Worm (Caenorhabditis elegans) whole organism, L1 larva: ENCODE data around the gene F20A1.8.

Experiments
- C04F5.9 ChIP-seq: sonication (generic microtip); optimal IDR thresholded peaks from 2 replicates; lab custom pipeline; 2016; ENCODE audit warnings: missing genetic modification characterization, missing compliant biosample characterization
- C16A3.4 ChIP-seq: fragments of 150-350 bp; optimal IDR thresholded peaks from 2 replicates; lab custom pipeline; 2014; ENCODE audit warnings: missing biosample characterization, missing genetic modification characterization
- C34B4.2 ChIP-seq: sonication (generic microtip); optimal IDR thresholded peaks from 2 replicates; lab custom pipeline; 2017; ENCODE audit warnings: mild to moderate bottlenecking, missing genetic modification characterization, missing compliant biosample characterization
- F16B12.6 ChIP-seq: fragments of 150-350 bp; optimal IDR thresholded peaks from 2 replicates; lab custom pipeline; 2014; ENCODE audit warnings: missing biosample characterization, missing genetic modification characterization
- Y116A8C.19 ChIP-seq: sonication (generic microtip); optimal IDR thresholded peaks from 2 replicates; lab custom pipeline; 2016; ENCODE audit warnings: missing compliant biosample characterization, missing genetic modification characterization, borderline replicate concordance
- alr-1 ChIP-seq: fragments of 200-800 bp; sonication (Bioruptor generic); optimal IDR thresholded peaks from 2 replicates; lab custom pipeline; 2018; ENCODE audit warnings: borderline replicate concordance, mild to moderate bottlenecking, missing genetic modification characterization, missing compliant biosample characterization
- ama-1 ChIP-seq: fragments of 150-350 bp; optimal IDR thresholded peaks from 2 replicates; lab custom pipeline; 2014
- ceh-63 ChIP-seq: fragments of 200-800 bp; sonication (Bioruptor generic); optimal IDR thresholded peaks from 2 replicates; lab custom pipeline; 2018; ENCODE audit warnings: mild to moderate bottlenecking, missing genetic modification characterization, missing compliant biosample characterization
- ceh-8 ChIP-seq: fragments of 200-800 bp; sonication (Bioruptor generic); optimal IDR thresholded peaks from 2 replicates; lab custom pipeline; 2018; ENCODE audit warnings: mild to moderate bottlenecking, missing genetic modification characterization, moderate library complexity, missing compliant biosample characterization
- ceh-90 ChIP-seq: sonication (generic microtip); optimal IDR thresholded peaks from 2 replicates; lab custom pipeline; 2016; ENCODE audit warnings: missing genetic modification characterization, missing compliant biosample characterization
- ces-1 ChIP-seq: fragments of 150-350 bp; optimal IDR thresholded peaks from 2 replicates; lab custom pipeline; 2014; ENCODE audit warnings: missing biosample characterization, missing genetic modification reagents, missing genetic modification characterization
- dpl-1 ChIP-seq, 3 experiments: fragments of 150-350 bp in 2 of 3; sonication (generic microtip) in 1 of 3; optimal IDR thresholded peaks; 2 replicates each; lab custom pipeline; 2014 to 2017; ENCODE audit warnings: missing biosample characterization in 3 of 3, missing genetic modification characterization in 3 of 3, missing genetic modification reagents in 3 of 3
- efl-1 ChIP-seq, 4 experiments: fragments of 150-350 bp; optimal IDR thresholded peaks in 3 of 4; peaks in 1 of 4; 1 replicate in 1 of 4; 2 replicates in 3 of 4; lab custom pipeline; 2014; ENCODE audit warnings: missing biosample characterization in 2 of 4, missing genetic modification characterization in 2 of 4, missing genetic modification reagents in 2 of 4
- egl-13 ChIP-seq: sonication (generic microtip); optimal IDR thresholded peaks from 2 replicates; lab custom pipeline; 2016; ENCODE audit warnings: missing genotype, missing genetic modification reagents, missing genetic modification characterization, missing compliant biosample characterization
- elt-2 ChIP-seq: sonication (generic microtip); optimal IDR thresholded peaks from 2 replicates; lab custom pipeline; 2016; ENCODE audit warnings: missing genetic modification characterization, mild to moderate bottlenecking, inconsistent platforms, missing compliant biosample characterization, missing genetic modification reagents
- elt-3 ChIP-seq, 6 experiments: fragments of 150-350 bp in 1 of 6; sonication (generic microtip); optimal IDR thresholded peaks; 2 replicates each; lab custom pipeline; 2017 to 2018; ENCODE audit warnings: missing biosample characterization in 6 of 6, missing genetic modification characterization in 6 of 6, inconsistent platforms in 1 of 6
- fkh-10 ChIP-seq: sonication (generic microtip); optimal IDR thresholded peaks from 2 replicates; lab custom pipeline; 2017; ENCODE audit warnings: missing biosample characterization, missing genetic modification reagents, missing genetic modification characterization
- fkh-4 ChIP-seq: sonication (generic microtip); optimal IDR thresholded peaks from 2 replicates; lab custom pipeline; 2016; ENCODE audit warnings: missing compliant biosample characterization, missing genetic modification characterization, borderline replicate concordance
- fkh-8 ChIP-seq: sonication (generic microtip); optimal IDR thresholded peaks from 2 replicates; lab custom pipeline; 2016; ENCODE audit warnings: mild to moderate bottlenecking, missing genetic modification characterization, missing compliant biosample characterization
- grh-1 ChIP-seq: fragments of 200-800 bp; sonication (Bioruptor generic); IDR thresholded peaks from 2 replicates; pipeline ENCODE4 v1.3.6; 2022; ENCODE audit warnings: missing genetic modification reagents, missing genetic modification characterization, missing compliant biosample characterization
- hpl-2 ChIP-seq: fragments of 150-350 bp; optimal IDR thresholded peaks from 2 replicates; lab custom pipeline; 2014; ENCODE audit warnings: missing biosample characterization, missing genetic modification reagents, missing genetic modification characterization
- irx-1 ChIP-seq: sonication (generic microtip); optimal IDR thresholded peaks from 2 replicates; lab custom pipeline; 2016; ENCODE audit warnings: missing genetic modification characterization, missing compliant biosample characterization
- isw-1 ChIP-seq: fragments of 200-800 bp; sonication (Bioruptor generic); IDR thresholded peaks from 2 replicates; pipeline ENCODE4 v1.3.6; 2022; ENCODE audit warnings: missing genetic modification characterization, missing compliant biosample characterization
- lin-13 ChIP-seq: fragments of 150-350 bp; optimal IDR thresholded peaks from 2 replicates; lab custom pipeline; 2014; ENCODE audit warnings: missing biosample characterization, missing genetic modification reagents, missing genetic modification characterization
- lin-15B ChIP-seq: fragments of 150-350 bp; sonication (generic microtip); optimal IDR thresholded peaks from 3 replicates; lab custom pipeline; 2014; ENCODE audit warnings: missing biosample characterization, missing genetic modification characterization
- lin-35 ChIP-seq, 2 experiments: fragments of 150-350 bp; optimal IDR thresholded peaks; 2 replicates each; lab custom pipeline; 2014; ENCODE audit warnings: missing biosample characterization in 2 of 2, missing genetic modification characterization in 2 of 2, missing genetic modification reagents in 2 of 2
- lsy-2 ChIP-seq, 2 experiments: fragments of 150-350 bp; optimal IDR thresholded peaks; 2 replicates each; lab custom pipeline; 2014; ENCODE audit warnings: missing biosample characterization in 2 of 2, missing genetic modification characterization in 2 of 2
- mab-9 ChIP-seq: fragments of 200-800 bp; sonication (Bioruptor generic); IDR thresholded peaks from 2 replicates; pipeline ENCODE4 v1.3.6; 2022; ENCODE audit warnings: missing genetic modification reagents, missing genetic modification characterization, missing compliant biosample characterization
- mdl-1 ChIP-seq, 2 experiments: fragments of 150-350 bp; optimal IDR thresholded peaks; 2 replicates each; lab custom pipeline; 2014 to 2017; ENCODE audit warnings: missing biosample characterization in 2 of 2, missing genetic modification characterization in 2 of 2, inconsistent platforms in 1 of 2
- mep-1 ChIP-seq: fragments of 150-350 bp; optimal IDR thresholded peaks from 2 replicates; lab custom pipeline; 2014; ENCODE audit warnings: missing biosample characterization, missing genetic modification characterization
- nhr-12 ChIP-seq: sonication (generic microtip); optimal IDR thresholded peaks from 2 replicates; lab custom pipeline; 2017; ENCODE audit warnings: missing biosample characterization, missing genetic modification characterization
- nhr-237 ChIP-seq: fragments of 150-350 bp; optimal IDR thresholded peaks from 2 replicates; lab custom pipeline; 2014; ENCODE audit warnings: missing biosample characterization, missing genetic modification characterization
- nhr-28 ChIP-seq: fragments of 150-350 bp; optimal IDR thresholded peaks from 2 replicates; lab custom pipeline; 2014; ENCODE audit warnings: missing biosample characterization, missing genetic modification characterization
- nhr-47 ChIP-seq: sonication (generic microtip); optimal IDR thresholded peaks from 2 replicates; lab custom pipeline; 2016; ENCODE audit warnings: mild to moderate bottlenecking, missing genetic modification characterization, moderate library complexity, missing compliant biosample characterization
- nhr-71 ChIP-seq: sonication (generic microtip); optimal IDR thresholded peaks from 2 replicates; lab custom pipeline; 2016; ENCODE audit warnings: mild to moderate bottlenecking, missing genetic modification characterization, moderate library complexity, missing compliant biosample characterization
- nhr-84 ChIP-seq: sonication (generic microtip); optimal IDR thresholded peaks from 2 replicates; lab custom pipeline; 2017; ENCODE audit warnings: missing biosample characterization, missing genetic modification characterization
- nhr-85 ChIP-seq: sonication (generic microtip); peaks from one replicate; lab custom pipeline; 2016; ENCODE audit warnings: missing genetic modification characterization, inconsistent platforms, missing compliant biosample characterization
- nhr-90 ChIP-seq: sonication (generic microtip); optimal IDR thresholded peaks from 2 replicates; lab custom pipeline; 2016; ENCODE audit warnings: mild to moderate bottlenecking, missing genetic modification characterization, missing compliant biosample characterization; ENCODE audit not compliant: poor library complexity
- pag-3 ChIP-seq: sonication (generic microtip); optimal IDR thresholded peaks from 2 replicates; lab custom pipeline; 2017; ENCODE audit warnings: missing genetic modification characterization, mild to moderate bottlenecking, missing compliant biosample characterization, antibody characterized with exemption, borderline replicate concordance; ENCODE audit not compliant: insufficient read depth
- pax-3 ChIP-seq: fragments of 200-800 bp; sonication (Bioruptor generic); optimal IDR thresholded peaks from 2 replicates; lab custom pipeline; 2018; ENCODE audit warnings: mild to moderate bottlenecking, missing genetic modification characterization, moderate library complexity, missing compliant biosample characterization
- pqm-1 ChIP-seq: sonication (generic microtip); optimal IDR thresholded peaks from 3 replicates; lab custom pipeline; 2017; ENCODE audit warnings: missing biosample characterization, missing genetic modification characterization
- skn-1 ChIP-seq: fragments of 150-350 bp; optimal IDR thresholded peaks from 2 replicates; lab custom pipeline; 2014; ENCODE audit warnings: missing biosample characterization, missing genetic modification characterization
- snpc-4 ChIP-seq: fragments of 150-350 bp; optimal IDR thresholded peaks from 2 replicates; lab custom pipeline; 2014; ENCODE audit warnings: missing biosample characterization, missing genetic modification characterization
- snu-23 ChIP-seq: sonication (generic microtip); optimal IDR thresholded peaks from 2 replicates; lab custom pipeline; 2016; ENCODE audit warnings: missing genetic modification characterization, missing compliant biosample characterization
- tbx-2 ChIP-seq: sonication (generic microtip); optimal IDR thresholded peaks from 2 replicates; lab custom pipeline; 2016; ENCODE audit warnings: missing genetic modification characterization, missing compliant biosample characterization
- tlp-1 ChIP-seq: fragments of 150-350 bp; optimal IDR thresholded peaks from 2 replicates; lab custom pipeline; 2014; ENCODE audit warnings: missing biosample characterization, missing genetic modification characterization
- unc-130 ChIP-seq: fragments of 150-350 bp; optimal IDR thresholded peaks from 2 replicates; lab custom pipeline; 2017; ENCODE audit warnings: missing biosample characterization, missing genetic modification characterization, inconsistent platforms
- unc-62 ChIP-seq: fragments of 150-350 bp; optimal IDR thresholded peaks from 2 replicates; lab custom pipeline; 2014; ENCODE audit warnings: missing biosample characterization, missing genetic modification reagents, missing genetic modification characterization
- unc-98 ChIP-seq: fragments of 200-800 bp; sonication (Bioruptor generic); IDR thresholded peaks from 2 replicates; pipeline ENCODE4 v1.3.6; 2022; ENCODE audit warnings: missing genetic modification characterization, missing compliant biosample characterization
- xbp-1 ChIP-seq: sonication (generic microtip); optimal IDR thresholded peaks from 2 replicates; lab custom pipeline; 2016; ENCODE audit warnings: missing genetic modification characterization, missing compliant biosample characterization
- zip-4 ChIP-seq: fragments of 200-800 bp; sonication (Bioruptor generic); optimal IDR thresholded peaks from 2 replicates; lab custom pipeline; 2018; ENCODE audit warnings: mild to moderate bottlenecking, missing genetic modification characterization, moderate library complexity, missing compliant biosample characterization
- ztf-11 ChIP-seq, 2 experiments: sonication (generic microtip); optimal IDR thresholded peaks; 2 replicates each; lab custom pipeline; 2016 to 2017; ENCODE audit warnings: missing genetic modification characterization in 2 of 2, missing biosample characterization in 1 of 2, missing compliant biosample characterization in 1 of 2

F20A1.8 gene

DNA sequence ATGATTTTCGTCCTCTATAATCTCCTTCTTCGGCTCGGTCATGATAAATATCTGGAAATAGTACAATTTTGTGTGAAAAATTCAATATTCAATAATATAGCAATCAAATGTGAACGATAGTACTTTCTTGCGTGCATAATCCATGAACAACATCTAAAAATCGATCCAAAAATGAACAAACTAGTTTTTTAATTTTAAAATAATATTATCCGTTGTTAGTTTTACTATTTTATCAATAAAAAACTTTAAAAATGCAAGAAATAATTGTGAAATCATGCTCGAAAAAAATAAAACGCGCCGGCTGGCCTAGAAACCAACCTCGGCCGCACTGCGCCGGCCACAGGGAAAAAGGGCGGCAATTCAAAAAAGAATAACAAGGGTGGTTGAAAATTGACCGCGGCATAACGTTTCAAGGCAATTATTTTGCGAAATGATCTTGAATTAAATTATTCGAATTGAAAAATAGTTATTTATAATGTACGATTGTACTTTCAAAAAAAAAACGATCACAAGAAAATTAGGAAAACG, 37.3 kb upstream of the F20A1.8 start, which contains the start of gene mys-1:
mys-1 (minus strand) TSS at position 51 of the 528 bp plus-strand sequence.
- TF ChIP-seq ceh-8 (GFP tag; lab: Kevin White, UChicago) (peak; percentile 36), nhr-12 (tag; lab: Kevin White, UChicago) (no peak), irx-1 (tag; lab: Kevin White, UChicago) (peak; percentile 76), egl-13 (tag; lab: Kevin White, UChicago) (peak; percentile 68), mep-1 (tag; lab: Kevin White, UChicago) (peak; percentile 54), lin-15B (tag; lab: Kevin White, UChicago) (peak; percentile 43), unc-130 (tag; lab: Kevin White, UChicago) (no peak), alr-1 (tag; lab: Kevin White, UChicago) (no peak), dpl-1 (GFP tag; optimal IDR thresholded peaks at IDR 0.05; lab: Kevin White, UChicago) (peak; percentile 86 to 94 (median 90)), nhr-90 (tag; lab: Kevin White, UChicago) (peak; percentile 84), nhr-237 (tag; lab: Kevin White, UChicago) (no peak), zip-4 (GFP tag; lab: Kevin White, UChicago) (no peak), nhr-28 (tag; lab: Kevin White, UChicago) (no peak), grh-1 (no peak), nhr-47 (peak; percentile 83), nhr-71 (peak; percentile 83), tbx-2 (tag; lab: Kevin White, UChicago) (peak; percentile 84), fkh-4 (peak; percentile 72), pqm-1 (tag; lab: Kevin White, UChicago) (no peak), lin-13 (GFP tag; lab: Kevin White, UChicago) (peak; percentile 34), elt-2 (no peak), mdl-1 (tag; optimal IDR thresholded peaks at IDR 0.05; lab: Kevin White, UChicago) (peak in 1 of 2 experiments; percentile 21), lin-35 (GFP tag; optimal IDR thresholded peaks at IDR 0.05; lab: Kevin White, UChicago) (peak; percentile 95), F16B12.6 (tag; lab: Kevin White, UChicago) (peak; percentile 7), pag-3 (no peak), C04F5.9 (tag; lab: Kevin White, UChicago) (peak; percentile 39), C16A3.4 (tag; lab: Kevin White, UChicago) (peak; percentile 32), tlp-1 (no peak), efl-1 (optimal IDR thresholded peaks at IDR 0.05; lab: Kevin White, UChicago) (peak; percentile 93 to 94), efl-1 (GFP tag; optimal IDR thresholded peaks at IDR 0.05 in 1 of 2; lab: Kevin White, UChicago) (peak; percentile 93 to 99), nhr-84 (tag; lab: Kevin White, UChicago) (no peak), nhr-85 (tag; lab: Kevin White, UChicago) (peak; percentile 88), pax-3 (tag; lab: Kevin White, UChicago) (peak; percentile 78), ztf-11 (tag; optimal IDR thresholded peaks at IDR 0.05; lab: Kevin White, UChicago) (peak in 1 of 2 experiments; percentile 81), hpl-2 (GFP tag; lab: Kevin White, UChicago) (no peak), C34B4.2 (tag; lab: Kevin White, UChicago) (no peak), unc-98 (GFP tag; lab: Robert Waterston, UW) (peak; percentile 46; the same call in 1 of the 2 replicates), xbp-1 (peak; percentile 77), snpc-4 (tag; lab: Kevin White, UChicago) (peak; percentile 17), ama-1 (lab: Kevin White, UChicago) (no peak), ceh-63 (GFP tag; lab: Kevin White, UChicago) (no peak), ces-1 (GFP tag; lab: Kevin White, UChicago) (no peak), isw-1 (GFP tag; lab: Robert Waterston, UW) (peak; percentile 35; the same call in 1 of the 2 replicates), mab-9 (GFP tag; lab: Robert Waterston, UW) (no peak), lsy-2 (tag; optimal IDR thresholded peaks at IDR 0.05; lab: Kevin White, UChicago) (peak; percentile 48 to 54), fkh-8 (tag; lab: Kevin White, UChicago) (peak; percentile 52), elt-3 (tag; optimal IDR thresholded peaks at IDR 0.05; lab: Kevin White, UChicago) (no peak), skn-1 (tag; lab: Kevin White, UChicago) (peak; percentile 47), fkh-10 (no peak), Y116A8C.19 (peak; percentile 38), unc-62 (GFP tag; lab: Kevin White, UChicago) (no peak), snu-23 (GFP tag; lab: Kevin White, UChicago) (peak; percentile 62), ceh-90 (tag; lab: Kevin White, UChicago) (peak; percentile 89)
